Worm (Caenorhabditis elegans) whole organism, L4 larva: ENCODE data around the gene C07E3.10.

Experiments
- F49E8.2 ChIP-seq: sonication (generic microtip); optimal IDR thresholded peaks from 2 replicates; lab custom pipeline; 2016; ENCODE audit warnings: missing compliant biosample characterization, mild to moderate bottlenecking, missing genetic modification characterization, borderline replicate concordance
- T26A8.4 ChIP-seq: fragments of 200-800 bp; sonication (Bioruptor generic); IDR thresholded peaks from 2 replicates; pipeline ENCODE4 v1.3.6; 2022; ENCODE audit warnings: missing genetic modification characterization, missing compliant biosample characterization
- Y105C5A.15 ChIP-seq: fragments of 200-800 bp; sonication (Bioruptor generic); IDR thresholded peaks from 2 replicates; pipeline ENCODE4 v1.3.6; 2022; ENCODE audit warnings: missing genetic modification characterization, missing compliant biosample characterization
- aly-2 ChIP-seq: sonication (generic microtip); optimal IDR thresholded peaks from 2 replicates; lab custom pipeline; 2018; ENCODE audit warnings: missing biosample characterization, missing genetic modification characterization
- mxl-2 ChIP-seq: fragments of 200-800 bp; sonication (Bioruptor generic); conservative IDR thresholded peaks from 2 replicates; pipeline ENCODE4 v1.3.6; 2022; ENCODE audit warnings: missing genetic modification reagents, missing genetic modification characterization, missing compliant biosample characterization
- nhr-41 ChIP-seq: fragments of 200-800 bp; sonication (Bioruptor generic); IDR thresholded peaks from 2 replicates; pipeline ENCODE4 v1.3.6; 2022; ENCODE audit warnings: missing genetic modification reagents, missing genetic modification characterization, missing compliant biosample characterization
- unc-39 ChIP-seq: sonication (generic microtip); optimal IDR thresholded peaks from 2 replicates; lab custom pipeline; 2017; ENCODE audit warnings: missing biosample characterization, missing genetic modification characterization
- zfp-2 ChIP-seq: sonication (generic microtip); optimal IDR thresholded peaks from 2 replicates; lab custom pipeline; 2016; ENCODE audit warnings: mild to moderate bottlenecking, missing genetic modification characterization, missing compliant biosample characterization

ce11 chrII:10321410-10321809 is 24.8 kb upstream of the C07E3.10 start, which contains the start of gene idpp-4:
- TF ChIP-seq nhr-41 (GFP tag; lab: Robert Waterston, UW) = no peak
- TF ChIP-seq mxl-2 (GFP tag; lab: Robert Waterston, UW) = no peak
- no peak for TF ChIP-seq Y105C5A.15 (GFP tag; lab: Robert Waterston, UW)
- no peak for TF ChIP-seq aly-2
- no peak for TF ChIP-seq F49E8.2 (tag; lab: Kevin White, UChicago)
- no peak for TF ChIP-seq unc-39 (tag; lab: Kevin White, UChicago)
- TF ChIP-seq zfp-2 = no peak
- TF ChIP-seq T26A8.4 (GFP tag; lab: Robert Waterston, UW) = no peak
